Worm (Caenorhabditis elegans): ENCODE data around the gene F09B12.5.

ce11 chrX:15076042-15076565 lies 8.4 kb upstream of the F09B12.5 start, which contains the start of the genes H40L08.3 and H40L08.9:
- TF ChIP-seq nhr-129 (tag; optimal IDR thresholded peaks at IDR 0.05) (peak; percentile 75), gmeb-1 (tag; optimal IDR thresholded peaks at IDR 0.05) (no peak), elt-3 (tag; optimal IDR thresholded peaks at IDR 0.05) (no peak), crh-2 (tag; optimal IDR thresholded peaks at IDR 0.05) (no peak), nhr-77 (tag; optimal IDR thresholded peaks at IDR 0.05) (no peak)

All from whole organism, L2 larva.